Fruit fly (Drosophila melanogaster): Measurements from ENCODE around the gene Cds.
A peak's percentile ranks its signal among the peaks of the same experiment; 100 is the strongest.

Gene Cds

DNA sequence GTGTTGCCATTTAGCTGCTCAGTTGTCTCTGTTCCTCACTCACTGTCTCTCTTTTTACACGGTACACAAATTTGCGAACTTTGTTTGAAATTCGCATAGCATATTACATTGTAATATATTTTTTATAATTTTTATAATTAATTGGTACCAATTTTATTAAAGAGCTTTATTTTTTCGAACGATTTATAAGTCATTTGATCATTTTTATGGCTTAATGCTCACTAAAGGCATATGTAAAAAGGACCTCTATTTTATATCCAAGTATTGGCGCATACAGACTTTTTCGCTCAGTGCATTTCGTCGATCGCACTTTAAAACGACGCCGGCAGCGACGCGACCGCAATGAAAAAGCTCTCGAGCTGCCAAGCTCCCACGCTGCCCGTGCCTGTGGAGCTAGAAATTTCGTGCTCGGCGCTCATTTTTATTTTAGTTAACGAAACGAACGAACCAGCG, 31.4 kb upstream of the Cds start (continued):
- TF ChIP-seq CG14014 (GFP tag; IDR thresholded peaks at IDR 0.05): peak; percentile 95
- peak; percentile 86 for TF ChIP-seq CG16779 (GFP tag; IDR thresholded peaks at IDR 0.05)
- TF ChIP-seq Ptx1 (GFP tag; IDR thresholded peaks at IDR 0.05): peak; percentile 96
- TF ChIP-seq pan (optimal IDR thresholded peaks at IDR 0.05): no peak
- peak in 1 of 2 experiments; percentile 94 for TF ChIP-seq pan (GFP tag; optimal IDR thresholded peaks at IDR 0.05 in 1 of 2, IDR thresholded peaks at IDR 0.05 in 1 of 2)
- peak; percentile 98 for TF ChIP-seq BtbVII (GFP tag; optimal IDR thresholded peaks at IDR 0.05)
- TF ChIP-seq ac (GFP tag; optimal IDR thresholded peaks at IDR 0.05): no peak
- TF ChIP-seq sr (GFP tag; IDR thresholded peaks at IDR 0.05): peak; percentile 59; the same call in 1 of the 3 replicates
- peak; percentile 82 for TF ChIP-seq shn (GFP tag; optimal IDR thresholded peaks at IDR 0.05)
- peak; percentile 56 for TF ChIP-seq abd-A (tag; optimal IDR thresholded peaks at IDR 0.05)
- TF ChIP-seq CG12942 (GFP tag; optimal IDR thresholded peaks at IDR 0.05): peak; percentile 90
- TF ChIP-seq CG9437 (GFP tag; optimal IDR thresholded peaks at IDR 0.05): peak; percentile 91
- TF ChIP-seq slp2 (GFP tag; optimal IDR thresholded peaks at IDR 0.05): peak; percentile 63
- TF ChIP-seq chinmo (GFP tag; IDR thresholded peaks at IDR 0.05; ENCODE audit: partially characterized antibody): no peak
- peak; percentile 90 for TF ChIP-seq CG4730 (GFP tag; IDR thresholded peaks at IDR 0.05)
- peak; percentile 88 for TF ChIP-seq CG17612 (GFP tag; IDR thresholded peaks at IDR 0.05)
- peak in 1 of 2 experiments; percentile 56 for TF ChIP-seq crp (GFP tag; optimal IDR thresholded peaks at IDR 0.05)
- peak; percentile 88 for TF ChIP-seq ATbp (GFP tag; optimal IDR thresholded peaks at IDR 0.05)
- TF ChIP-seq toy (GFP tag; IDR thresholded peaks at IDR 0.05): peak; percentile 89
- TF ChIP-seq CG4404 (GFP tag; IDR thresholded peaks at IDR 0.05): peak; percentile 88
- TF ChIP-seq Side (GFP tag; optimal IDR thresholded peaks at IDR 0.05): peak; percentile 92
- no peak for TF ChIP-seq eve (GFP tag; optimal IDR thresholded peaks at IDR 0.05)
- TF ChIP-seq sob (GFP tag; IDR thresholded peaks at IDR 0.05): peak; percentile 97
- TF ChIP-seq Hr51 (GFP tag; optimal IDR thresholded peaks at IDR 0.05): peak; percentile 90 to 98
- peak; percentile 95 for TF ChIP-seq Oli (tag; optimal IDR thresholded peaks at IDR 0.05)
- TF ChIP-seq sna (GFP tag; IDR thresholded peaks at IDR 0.05; ENCODE audit: partially characterized antibody): no peak
- TF ChIP-seq Sry-δ (GFP tag; optimal IDR thresholded peaks at IDR 0.05): peak; percentile 28
- peak; percentile 80 for TF ChIP-seq fd96Cb (tag; optimal IDR thresholded peaks at IDR 0.05)
- no peak for TF ChIP-seq ato (GFP tag; IDR thresholded peaks at IDR 0.05; ENCODE audit: partially characterized antibody)

DNA sequence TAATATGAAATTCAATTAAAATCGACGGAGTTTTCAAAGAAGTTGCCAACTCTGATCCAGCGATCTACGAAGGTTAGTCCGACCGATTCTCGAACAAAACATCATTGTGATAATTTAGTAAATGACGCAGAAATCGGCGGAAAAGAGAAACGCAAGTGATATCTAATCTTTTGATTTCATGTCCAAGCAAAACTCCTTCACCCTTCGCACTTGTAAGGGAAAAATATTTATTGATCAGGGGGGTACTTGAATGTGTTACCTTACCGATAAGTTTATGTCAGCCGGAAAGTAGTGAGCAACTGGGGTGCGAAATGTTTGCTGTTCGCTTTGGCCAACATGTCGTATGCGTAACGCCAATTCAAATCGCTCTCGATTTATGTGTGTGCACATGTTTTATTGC, 30.5 kb upstream of the Cds start:
- TF ChIP-seq Med (GFP tag) (peak; percentile 33), lab (GFP tag; optimal IDR thresholded peaks at IDR 0.05) (peak; percentile 11), Pdp1 (GFP tag; optimal IDR thresholded peaks at IDR 0.05) (peak in 1 of 2 experiments; percentile 51), cwo (GFP tag; optimal IDR thresholded peaks at IDR 0.05) (peak; percentile 2), CG34376 (GFP tag; optimal IDR thresholded peaks at IDR 0.05) (peak; percentile 86), grn (GFP tag; optimal IDR thresholded peaks at IDR 0.05) (peak; percentile 28), HLH4C (GFP tag; IDR thresholded peaks at IDR 0.05; ENCODE audit: partially characterized antibody) (no peak), GATAe (GFP tag; conservative IDR thresholded peaks at IDR 0.05) (peak; percentile 28; the same call in 1 of the 2 replicates), mirr (GFP tag; optimal IDR thresholded peaks at IDR 0.05) (peak; percentile 64), sd (tag; optimal IDR thresholded peaks at IDR 0.05) (peak; percentile 65), Rfx (GFP tag; IDR thresholded peaks at IDR 0.05) (0 out of 2 replicates have a peak, but pooled peaks have one; percentile 17), emc (GFP tag; optimal IDR thresholded peaks at IDR 0.05) (no peak), sug (tag; optimal IDR thresholded peaks at IDR 0.05) (peak; percentile 91), gcm (GFP tag; optimal IDR thresholded peaks at IDR 0.05) (no peak), crol (GFP tag; IDR thresholded peaks at IDR 0.05) (peak; percentile 28; the same call in 1 of the 2 replicates), exex (tag; optimal IDR thresholded peaks at IDR 0.05) (peak; percentile 74), jing (GFP tag; optimal IDR thresholded peaks at IDR 0.05) (no peak), sr (GFP tag; IDR thresholded peaks at IDR 0.05) (0 out of 3 replicates have a peak, but pooled peaks have one; percentile 19)
